Worm (Caenorhabditis elegans) whole organism, late embryonic: ENCODE results near the gene K10C9.1.

Experiments
- K09A11.1 ChIP-seq: sonication (generic microtip); optimal IDR thresholded peaks from 2 replicates; lab custom pipeline; 2017; ENCODE audit warnings: antibody characterized with exemption, mild to moderate bottlenecking, missing genetic modification characterization, missing compliant biosample characterization; ENCODE audit not compliant: insufficient read depth
- T23F11.4 ChIP-seq: fragments of 200-800 bp; sonication (Bioruptor generic); optimal IDR thresholded peaks from 2 replicates; lab custom pipeline; 2018; ENCODE audit warnings: mild to moderate bottlenecking, missing genetic modification characterization, missing compliant biosample characterization
- ahr-1 ChIP-seq: sonication (generic microtip); optimal IDR thresholded peaks from 2 replicates; lab custom pipeline; 2016; ENCODE audit warnings: missing genetic modification characterization, missing compliant biosample characterization
- ama-1 ChIP-seq: fragments of 150-350 bp; optimal IDR thresholded peaks from 2 replicates; lab custom pipeline; 2014
- ceh-14 ChIP-seq: sonication (generic microtip); optimal IDR thresholded peaks from 2 replicates; lab custom pipeline; 2016; ENCODE audit warnings: missing genotype, missing genetic modification characterization, missing compliant biosample characterization
- ceh-18 ChIP-seq: sonication (generic microtip); optimal IDR thresholded peaks from 2 replicates; lab custom pipeline; 2016; ENCODE audit warnings: missing genetic modification characterization, missing compliant biosample characterization
- ceh-2 ChIP-seq: sonication (generic microtip); optimal IDR thresholded peaks from 2 replicates; lab custom pipeline; 2016; ENCODE audit warnings: missing genotype, missing genetic modification characterization, missing compliant biosample characterization
- ceh-22 ChIP-seq: sonication (generic microtip); optimal IDR thresholded peaks from 2 replicates; lab custom pipeline; 2017; ENCODE audit warnings: missing biosample characterization, missing genetic modification characterization
- ceh-24 ChIP-seq: sonication (generic microtip); optimal IDR thresholded peaks from 2 replicates; lab custom pipeline; 2016; ENCODE audit warnings: mild to moderate bottlenecking, missing genetic modification characterization, missing compliant biosample characterization
- ceh-31 ChIP-seq: sonication (generic microtip); optimal IDR thresholded peaks from 2 replicates; lab custom pipeline; 2016; ENCODE audit warnings: missing genetic modification characterization, missing compliant biosample characterization
- ceh-48 ChIP-seq: sonication (generic microtip); optimal IDR thresholded peaks from 2 replicates; lab custom pipeline; 2016; ENCODE audit warnings: missing genetic modification characterization, inconsistent platforms, missing compliant biosample characterization
- ceh-6 ChIP-seq: fragments of 200-800 bp; sonication (Bioruptor generic); optimal IDR thresholded peaks from 2 replicates; lab custom pipeline; 2018; ENCODE audit warnings: mild to moderate bottlenecking, missing genetic modification characterization, missing compliant biosample characterization
- che-1 ChIP-seq: sonication (generic microtip); optimal IDR thresholded peaks from 2 replicates; lab custom pipeline; 2016; ENCODE audit warnings: mild to moderate bottlenecking, missing genetic modification characterization, missing compliant biosample characterization
- dve-1 ChIP-seq: sonication (generic microtip); optimal IDR thresholded peaks from 2 replicates; lab custom pipeline; 2017; ENCODE audit warnings: antibody characterized with exemption, mild to moderate bottlenecking, missing genetic modification characterization, missing compliant biosample characterization
- elt-2 ChIP-seq: sonication (generic microtip); optimal IDR thresholded peaks from 2 replicates; lab custom pipeline; 2016; ENCODE audit warnings: missing genetic modification reagents, missing genetic modification characterization, missing compliant biosample characterization
- elt-4 ChIP-seq: sonication (generic microtip); optimal IDR thresholded peaks from 2 replicates; lab custom pipeline; 2016; ENCODE audit warnings: missing genetic modification characterization, missing compliant biosample characterization
- ets-4 ChIP-seq: sonication (generic microtip); optimal IDR thresholded peaks from 2 replicates; lab custom pipeline; 2016; ENCODE audit warnings: missing genetic modification characterization, missing compliant biosample characterization
- eyg-1 ChIP-seq: sonication (generic microtip); optimal IDR thresholded peaks from 2 replicates; lab custom pipeline; 2016; ENCODE audit warnings: missing genotype, missing genetic modification characterization, missing compliant biosample characterization
- fax-1 ChIP-seq: sonication (generic microtip); optimal IDR thresholded peaks from 2 replicates; lab custom pipeline; 2016; ENCODE audit warnings: missing genotype, missing genetic modification characterization, missing compliant biosample characterization
- fkh-10 ChIP-seq: fragments of 150-350 bp; optimal IDR thresholded peaks from 2 replicates; lab custom pipeline; 2014; ENCODE audit warnings: missing biosample characterization, missing genetic modification reagents, missing genetic modification characterization
- fkh-6 ChIP-seq: sonication (generic microtip); optimal IDR thresholded peaks from 2 replicates; lab custom pipeline; 2016; ENCODE audit warnings: missing genetic modification characterization, missing compliant biosample characterization
- gmeb-2 ChIP-seq: sonication (generic microtip); optimal IDR thresholded peaks from 2 replicates; lab custom pipeline; 2016; ENCODE audit warnings: missing genetic modification characterization, inconsistent platforms, missing compliant biosample characterization
- hlh-13 ChIP-seq: fragments of 200-800 bp; sonication (Bioruptor generic); optimal IDR thresholded peaks from 2 replicates; lab custom pipeline; 2018; ENCODE audit warnings: mild to moderate bottlenecking, missing genetic modification characterization, missing compliant biosample characterization
- hlh-15 ChIP-seq: sonication (generic microtip); optimal IDR thresholded peaks from 2 replicates; lab custom pipeline; 2016; ENCODE audit warnings: missing genetic modification characterization, missing compliant biosample characterization
- hlh-30 ChIP-seq: sonication (generic microtip); optimal IDR thresholded peaks from 2 replicates; lab custom pipeline; 2017; ENCODE audit warnings: antibody characterized with exemption, missing genetic modification characterization, missing compliant biosample characterization; ENCODE audit not compliant: insufficient read depth
- lin-11 ChIP-seq: fragments of 200-800 bp; sonication (Bioruptor generic); optimal IDR thresholded peaks from 2 replicates; lab custom pipeline; 2018; ENCODE audit warnings: mild to moderate bottlenecking, missing genetic modification characterization, missing compliant biosample characterization
- madf-2 ChIP-seq: sonication (generic microtip); optimal IDR thresholded peaks from 2 replicates; lab custom pipeline; 2017; ENCODE audit warnings: missing genetic modification characterization, missing compliant biosample characterization
- nfya-1 ChIP-seq: sonication (generic microtip); optimal IDR thresholded peaks from 2 replicates; lab custom pipeline; 2017; ENCODE audit warnings: missing genetic modification characterization, mild to moderate bottlenecking, missing compliant biosample characterization, antibody characterized with exemption, moderate library complexity
- nhr-11 ChIP-seq: fragments of 150-350 bp; optimal IDR thresholded peaks from 2 replicates; lab custom pipeline; 2014; ENCODE audit warnings: missing biosample characterization, missing genetic modification characterization
- odd-2 ChIP-seq: sonication (generic microtip); optimal IDR thresholded peaks from 2 replicates; lab custom pipeline; 2017; ENCODE audit warnings: antibody characterized with exemption, mild to moderate bottlenecking, missing genetic modification characterization, missing compliant biosample characterization
- pha-2 ChIP-seq: sonication (generic microtip); optimal IDR thresholded peaks from 2 replicates; lab custom pipeline; 2017; ENCODE audit warnings: mild to moderate bottlenecking, missing genetic modification characterization, missing compliant biosample characterization
- pha-4 ChIP-seq: fragments of 150-350 bp; optimal IDR thresholded peaks from 2 replicates; lab custom pipeline; 2018; ENCODE audit warnings: missing biosample characterization, missing genetic modification reagents, missing genetic modification characterization
- pqm-1 ChIP-seq: sonication (generic microtip); optimal IDR thresholded peaks from 2 replicates; lab custom pipeline; 2016; ENCODE audit warnings: missing genetic modification characterization, missing compliant biosample characterization
- pros-1 ChIP-seq: fragments of 150-350 bp; optimal IDR thresholded peaks from 2 replicates; lab custom pipeline; 2014; ENCODE audit warnings: missing biosample characterization, missing genetic modification reagents, missing genetic modification characterization
- ref-2 ChIP-seq: sonication (generic microtip); optimal IDR thresholded peaks from 2 replicates; lab custom pipeline; 2016; ENCODE audit warnings: missing genetic modification characterization, missing compliant biosample characterization
- rnt-1 ChIP-seq: sonication (generic microtip); optimal IDR thresholded peaks from 2 replicates; lab custom pipeline; 2016; ENCODE audit warnings: missing genetic modification characterization, missing compliant biosample characterization
- sox-2 ChIP-seq: fragments of 200-800 bp; sonication (Bioruptor generic); IDR thresholded peaks from 2 replicates; pipeline ENCODE4 v1.3.6; 2022; ENCODE audit warnings: missing genetic modification reagents, missing genetic modification characterization, missing compliant biosample characterization
- syd-9 ChIP-seq: sonication (generic microtip); optimal IDR thresholded peaks from 2 replicates; lab custom pipeline; 2016; ENCODE audit warnings: mild to moderate bottlenecking, missing genetic modification characterization, moderate library complexity, missing compliant biosample characterization
- tbx-2 ChIP-seq: sonication (generic microtip); optimal IDR thresholded peaks from 2 replicates; lab custom pipeline; 2016; ENCODE audit warnings: missing genetic modification characterization, missing compliant biosample characterization
- ttx-3 ChIP-seq: sonication (generic microtip); optimal IDR thresholded peaks from 2 replicates; lab custom pipeline; 2016; ENCODE audit warnings: missing genetic modification reagents, missing genetic modification characterization, missing compliant biosample characterization
- unc-3 ChIP-seq, 2 experiments: fragments of 200-800 bp in 1 of 2; sonication (Bioruptor generic) in 1 of 2; sonication (generic microtip) in 1 of 2; conservative IDR thresholded peaks in 1 of 2; optimal IDR thresholded peaks in 1 of 2; 2 replicates each; pipeline versions ENCODE4 v1.3.6 to Lab custom; 2016 to 2022; ENCODE audit warnings: missing compliant biosample characterization in 2 of 2, missing genetic modification characterization in 2 of 2, missing genetic modification reagents in 1 of 2
- unc-55 ChIP-seq: sonication (generic microtip); optimal IDR thresholded peaks from 2 replicates; lab custom pipeline; 2017; ENCODE audit warnings: missing biosample characterization, missing genetic modification reagents, missing genetic modification characterization
- zip-5 ChIP-seq: sonication (generic microtip); optimal IDR thresholded peaks from 2 replicates; lab custom pipeline; 2016; ENCODE audit warnings: missing genetic modification characterization, missing compliant biosample characterization

The K10C9.1 gene

ce11 chrV:1060219-1060863 lies 14.7 kb upstream of the K10C9.1 start:
- TF ChIP-seq K09A11.1 (no peak), ceh-48 (tag; lab: Kevin White, UChicago) (no peak), lin-11 (tag; lab: Kevin White, UChicago) (no peak), fax-1 (tag; lab: Kevin White, UChicago) (no peak), elt-2 (tag; lab: Kevin White, UChicago) (peak; percentile 91), T23F11.4 (GFP tag; lab: Kevin White, UChicago) (no peak), ceh-22 (no peak), pha-2 (no peak), sox-2 (GFP tag; lab: Robert Waterston, UW) (no peak), hlh-30 (tag; lab: Kevin White, UChicago) (peak; percentile 4), dve-1 (tag; lab: Kevin White, UChicago) (no peak), hlh-13 (GFP tag; lab: Kevin White, UChicago) (no peak), ceh-2 (tag; lab: Kevin White, UChicago) (no peak), unc-55 (peak; percentile 96), ceh-24 (tag; lab: Kevin White, UChicago) (no peak), unc-3 (GFP tag; conservative IDR thresholded peaks at IDR 0.05; lab: Robert Waterston, UW) (no peak), unc-3 (tag; optimal IDR thresholded peaks at IDR 0.05; lab: Kevin White, UChicago) (no peak), syd-9 (no peak), eyg-1 (tag; lab: Kevin White, UChicago) (no peak)

ce11 chrV:1061295-1061694 lies 13.8 kb upstream of the K10C9.1 start, which contains the start of gene rnst-2:
Gene rnst-2, plus strand, starts transcription at chrV:1061595.
- TF ChIP-seq hlh-13 (GFP tag; lab: Kevin White, UChicago) = no peak
- no peak for TF ChIP-seq nhr-11 (tag; lab: Kevin White, UChicago)

- TF ChIP-seq odd-2 (no peak), pqm-1 (tag; lab: Kevin White, UChicago) (no peak), pha-4 (no peak), ceh-31 (tag; lab: Kevin White, UChicago) (no peak), unc-3 (GFP tag; conservative IDR thresholded peaks at IDR 0.05; lab: Robert Waterston, UW) (no peak), unc-3 (tag; optimal IDR thresholded peaks at IDR 0.05; lab: Kevin White, UChicago) (no peak), nfya-1 (tag; lab: Kevin White, UChicago) (no peak), gmeb-2 (tag; lab: Kevin White, UChicago) (no peak), zip-5 (tag; lab: Kevin White, UChicago) (no peak), ceh-18 (tag; lab: Kevin White, UChicago) (no peak), madf-2 (tag; lab: Kevin White, UChicago) (no peak), rnt-1 (tag; lab: Kevin White, UChicago) (no peak), unc-55 (no peak), fkh-10 (no peak), tbx-2 (tag; lab: Kevin White, UChicago) (no peak), elt-2 (tag; lab: Kevin White, UChicago) (no peak), ceh-2 (tag; lab: Kevin White, UChicago) (no peak), fkh-6 (tag; lab: Kevin White, UChicago) (no peak), ref-2 (no peak)
- TF ChIP-seq, all 69 proteins: peak for 0
Observed at ce11 chrV:1064491-1064890, 10.6 kb upstream of the K10C9.1 start, which contains the start of gene str-67. Gene str-67, minus strand, starts transcription at chrV:1064591.

- TF ChIP-seq ceh-18 (tag; lab: Kevin White, UChicago) = no peak
- no peak for TF ChIP-seq elt-4 (tag; lab: Kevin White, UChicago)
- TF ChIP-seq che-1 (tag; lab: Kevin White, UChicago) = no peak
- TF ChIP-seq ttx-3 (tag; lab: Kevin White, UChicago) = no peak
- no peak for TF ChIP-seq ama-1 (lab: Kevin White, UChicago)
- no peak for TF ChIP-seq ceh-14 (tag; lab: Kevin White, UChicago)
- no peak for TF ChIP-seq ref-2
- TF ChIP-seq tbx-2 (tag; lab: Kevin White, UChicago) = no peak
- no peak for TF ChIP-seq zip-5 (tag; lab: Kevin White, UChicago)
- TF ChIP-seq ceh-6 = no peak
- no peak for TF ChIP-seq nfya-1 (tag; lab: Kevin White, UChicago)
- TF ChIP-seq hlh-15 = no peak
- no peak for TF ChIP-seq pros-1 (tag; lab: Kevin White, UChicago)
- TF ChIP-seq sox-2 (GFP tag; lab: Robert Waterston, UW) = no peak
- no peak for TF ChIP-seq gmeb-2 (tag; lab: Kevin White, UChicago)
- no peak for TF ChIP-seq ets-4 (tag; lab: Kevin White, UChicago)
- no peak for TF ChIP-seq ahr-1 (tag; lab: Kevin White, UChicago)
- TF ChIP-seq pqm-1 (tag; lab: Kevin White, UChicago) = no peak
Observed at ce11 chrV:1067468-1067867, 7.6 kb upstream of the K10C9.1 start, which contains the start of gene K10C9.7. Gene K10C9.7, minus strand, starts transcription at chrV:1067568.
